Worm (Caenorhabditis elegans): ENCODE results near the gene F36G9.3.

DNA sequence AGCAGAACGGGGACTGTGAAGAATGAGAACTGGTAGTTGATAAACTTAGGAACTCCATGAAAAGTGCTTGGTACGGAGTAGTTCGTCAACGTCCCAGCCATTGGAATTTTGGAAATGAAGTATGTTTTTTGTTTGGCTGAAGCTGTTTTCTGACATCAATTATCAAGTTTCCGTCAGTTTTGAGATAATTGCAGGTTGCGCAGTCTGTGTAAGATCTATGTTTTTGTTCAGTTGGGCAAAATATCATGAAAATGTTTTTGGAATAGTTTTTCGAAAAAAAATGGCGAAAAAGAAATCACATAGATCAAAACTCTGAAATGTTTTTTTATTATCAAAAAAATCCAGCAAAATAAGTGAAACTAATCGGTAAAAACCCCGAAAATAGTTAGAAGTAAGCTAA lies 17.6 kb downstream of the F36G9.3 start, which contains the start of gene sru-22:
- TF ChIP-seq madf-10 (tag; optimal IDR thresholded peaks at IDR 0.05) (no peak), dpl-1 (GFP tag; optimal IDR thresholded peaks at IDR 0.05) (no peak), snpc-4 (GFP tag; optimal IDR thresholded peaks at IDR 0.05) (no peak), snpc-4 (tag; optimal IDR thresholded peaks at IDR 0.05) (no peak), ets-4 (GFP tag; optimal IDR thresholded peaks at IDR 0.05) (no peak)
